Fruit fly (Drosophila melanogaster): ENCODE data around the gene nAChRalpha5.

The nAChRalpha5 gene

DNA sequence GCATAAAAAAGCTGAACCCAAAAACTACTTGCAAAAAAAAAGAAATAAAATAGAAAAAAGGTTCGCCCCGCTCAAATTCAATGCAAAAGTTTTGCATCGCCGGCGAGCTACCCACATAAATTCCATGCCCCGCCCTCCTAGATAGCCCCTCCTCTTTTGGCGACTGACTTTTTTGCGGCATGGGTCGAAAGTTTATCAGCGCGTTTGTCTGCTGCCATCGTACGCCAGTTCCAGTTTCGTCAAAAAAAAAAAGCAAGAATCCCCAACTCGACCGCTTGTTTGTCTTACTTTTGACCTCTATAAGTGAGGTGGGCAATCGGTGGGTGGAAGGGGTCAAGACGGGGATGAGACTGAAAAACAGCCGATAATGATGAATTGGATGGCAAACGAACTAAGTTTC, 102.9 kb downstream of the nAChRalpha5 start:
- no peak for TF ChIP-seq CG8478 (optimal IDR thresholded peaks at IDR 0.05)
- TF ChIP-seq CTCF (optimal IDR thresholded peaks at IDR 0.05) = no peak

Data from S2 (cell line).